Worm (Caenorhabditis elegans) whole organism, young adult: ENCODE data around the gene M01B2.8.

Experiments used
- B0019.2 ChIP-seq: fragments of 200-800 bp; sonication (Bioruptor generic); conservative IDR thresholded peaks from 2 replicates; pipeline ENCODE4 v1.3.6; 2022; ENCODE audit warnings: missing genetic modification reagents, missing genetic modification characterization, missing compliant biosample characterization
- B0336.3 ChIP-seq: fragments of 200-800 bp; sonication (Bioruptor generic); IDR thresholded peaks from 2 replicates; pipeline ENCODE4 v1.3.6; 2022; ENCODE audit warnings: missing genetic modification characterization, missing compliant biosample characterization
- C06A6.2 ChIP-seq: fragments of 200-800 bp; sonication (Bioruptor generic); conservative IDR thresholded peaks from 2 replicates; pipeline ENCODE4 v1.3.6; 2022; ENCODE audit warnings: missing genetic modification characterization, missing compliant biosample characterization
- D2030.7 ChIP-seq: fragments of 200-800 bp; sonication (Bioruptor generic); IDR thresholded peaks from 2 replicates; pipeline ENCODE4 v1.3.6; 2022; ENCODE audit warnings: missing genetic modification reagents, missing genetic modification characterization, missing compliant biosample characterization
- F23B12.7 ChIP-seq: sonication (generic microtip); optimal IDR thresholded peaks from 2 replicates; lab custom pipeline; 2017; ENCODE audit warnings: missing genetic modification characterization, mild to moderate bottlenecking, missing compliant biosample characterization, antibody characterized with exemption, moderate library complexity; ENCODE audit not compliant: insufficient read depth
- F37B4.10 ChIP-seq: fragments of 200-800 bp; sonication (Bioruptor generic); IDR thresholded peaks from 2 replicates; pipeline ENCODE4 v1.3.6; 2022; ENCODE audit warnings: missing genetic modification characterization, missing compliant biosample characterization
- F57A8.1 ChIP-seq: fragments of 200-800 bp; sonication (Bioruptor generic); optimal IDR thresholded peaks from 2 replicates; lab custom pipeline; 2018; ENCODE audit warnings: mild to moderate bottlenecking, missing genetic modification characterization, moderate library complexity, missing compliant biosample characterization
- F57C9.4 ChIP-seq: sonication (generic microtip); optimal IDR thresholded peaks from 2 replicates; lab custom pipeline; 2017; ENCODE audit warnings: mild to moderate bottlenecking, missing genetic modification characterization, missing compliant biosample characterization
- Y53G8AR.9 ChIP-seq: fragments of 200-800 bp; sonication (Bioruptor generic); conservative IDR thresholded peaks from 2 replicates; pipeline ENCODE4 v1.3.6; 2022; ENCODE audit warnings: missing genetic modification reagents, missing genetic modification characterization, missing compliant biosample characterization
- Y67H2A.10 ChIP-seq: fragments of 200-800 bp; sonication (Bioruptor generic); conservative IDR thresholded peaks from 2 replicates; pipeline ENCODE4 v1.3.6; 2022; ENCODE audit warnings: missing genetic modification reagents, missing genetic modification characterization, missing compliant biosample characterization
- Y95B8A.8 ChIP-seq: fragments of 200-800 bp; sonication (Bioruptor generic); IDR thresholded peaks from 2 replicates; pipeline ENCODE4 v1.3.6; 2022; ENCODE audit warnings: missing genetic modification reagents, missing genetic modification characterization, missing compliant biosample characterization
- ZK185.1 ChIP-seq: sonication (generic microtip); optimal IDR thresholded peaks from 2 replicates; lab custom pipeline; 2016; ENCODE audit warnings: mild to moderate bottlenecking, missing genetic modification characterization, missing compliant biosample characterization; ENCODE audit not compliant: poor library complexity, severe bottlenecking
- ama-1 ChIP-seq, 3 experiments: fragments of 150-350 bp in 1 of 3; sonication (generic microtip) in 2 of 3; optimal IDR thresholded peaks; 2 replicates each; lab custom pipeline; 2014 to 2018; ENCODE audit warnings: missing biosample characterization in 2 of 3, missing genetic modification characterization in 2 of 3, missing genetic modification reagents in 2 of 3
- aptf-3 ChIP-seq: fragments of 200-800 bp; sonication (Bioruptor generic); IDR thresholded peaks from 2 replicates; pipeline ENCODE4 v1.3.6; 2022; ENCODE audit warnings: missing genetic modification characterization, missing compliant biosample characterization
- atf-7 ChIP-seq: sonication (generic microtip); optimal IDR thresholded peaks from 2 replicates; lab custom pipeline; 2017; ENCODE audit warnings: mild to moderate bottlenecking, missing genetic modification characterization, missing compliant biosample characterization
- ccch-3 ChIP-seq: fragments of 200-800 bp; sonication (Bioruptor generic); optimal IDR thresholded peaks from 2 replicates; lab custom pipeline; 2018; ENCODE audit warnings: mild to moderate bottlenecking, missing genetic modification characterization, missing compliant biosample characterization
- ceh-79 ChIP-seq: sonication (generic microtip); optimal IDR thresholded peaks from 2 replicates; lab custom pipeline; 2017; ENCODE audit warnings: mild to moderate bottlenecking, missing genetic modification characterization, missing compliant biosample characterization
- ceh-91 ChIP-seq: fragments of 200-800 bp; sonication (Bioruptor generic); IDR thresholded peaks from 2 replicates; pipeline ENCODE4 v1.3.6; 2022; ENCODE audit warnings: missing genetic modification reagents, missing genetic modification characterization, missing compliant biosample characterization
- chd-7 ChIP-seq: sonication (generic microtip); optimal IDR thresholded peaks from 2 replicates; lab custom pipeline; 2016; ENCODE audit warnings: mild to moderate bottlenecking, missing genetic modification characterization, moderate library complexity, missing compliant biosample characterization
- dpff-1 ChIP-seq: sonication (generic microtip); optimal IDR thresholded peaks from 2 replicates; lab custom pipeline; 2017; ENCODE audit warnings: mild to moderate bottlenecking, missing genetic modification characterization, missing compliant biosample characterization
- egl-18 ChIP-seq: fragments of 200-800 bp; sonication (Bioruptor generic); IDR thresholded peaks from 2 replicates; pipeline ENCODE4 v1.3.6; 2022; ENCODE audit warnings: missing genetic modification reagents, missing genetic modification characterization, missing compliant biosample characterization
- egl-44 ChIP-seq: fragments of 200-800 bp; sonication (Bioruptor generic); IDR thresholded peaks from 2 replicates; pipeline ENCODE4 v1.3.6; 2022; ENCODE audit warnings: missing genetic modification reagents, missing genetic modification characterization, missing compliant biosample characterization
- gei-17 ChIP-seq: fragments of 200-800 bp; sonication (Bioruptor generic); optimal IDR thresholded peaks from 2 replicates; lab custom pipeline; 2018; ENCODE audit warnings: mild to moderate bottlenecking, missing genetic modification characterization, missing compliant biosample characterization
- hlh-26 ChIP-seq: fragments of 200-800 bp; sonication (Bioruptor generic); conservative IDR thresholded peaks from 2 replicates; pipeline ENCODE4 v1.3.6; 2022; ENCODE audit warnings: missing genetic modification reagents, missing genetic modification characterization, missing compliant biosample characterization
- let-607 ChIP-seq, 2 experiments: fragments of 200-800 bp in 1 of 2; sonication (Bioruptor generic) in 1 of 2; sonication (generic microtip) in 1 of 2; optimal IDR thresholded peaks; 2 replicates each; lab custom pipeline; 2016 to 2018; ENCODE audit warnings: mild to moderate bottlenecking in 2 of 2, missing compliant biosample characterization in 2 of 2, missing genetic modification characterization in 2 of 2, moderate library complexity in 2 of 2, missing genotype in 1 of 2
- lin-54 ChIP-seq: fragments of 200-800 bp; sonication (Bioruptor generic); optimal IDR thresholded peaks from 2 replicates; lab custom pipeline; 2018; ENCODE audit warnings: mild to moderate bottlenecking, missing genetic modification characterization, missing compliant biosample characterization
- mcd-1 ChIP-seq: fragments of 200-800 bp; sonication (Bioruptor generic); IDR thresholded peaks from 2 replicates; pipeline ENCODE4 v1.3.6; 2022; ENCODE audit warnings: missing genetic modification reagents, missing genetic modification characterization, missing compliant biosample characterization
- mxl-1 ChIP-seq: sonication (generic microtip); optimal IDR thresholded peaks from 2 replicates; lab custom pipeline; 2016; ENCODE audit warnings: missing genetic modification characterization, missing compliant biosample characterization
- nfyb-1 ChIP-seq: fragments of 200-800 bp; sonication (Bioruptor generic); IDR thresholded peaks from 2 replicates; pipeline ENCODE4 v1.3.6; 2022; ENCODE audit warnings: missing genetic modification reagents, missing genetic modification characterization, missing compliant biosample characterization
- nhr-90 ChIP-seq: sonication (generic microtip); optimal IDR thresholded peaks from 2 replicates; lab custom pipeline; 2016; ENCODE audit warnings: missing genotype, mild to moderate bottlenecking, missing genetic modification characterization, missing compliant biosample characterization
- sea-2 ChIP-seq: fragments of 200-800 bp; sonication (Bioruptor generic); IDR thresholded peaks from 2 replicates; pipeline ENCODE4 v1.3.6; 2022; ENCODE audit warnings: missing genetic modification characterization, missing compliant biosample characterization
- snpc-1.1 ChIP-seq: sonication (generic microtip); optimal IDR thresholded peaks from 2 replicates; lab custom pipeline; 2017; ENCODE audit warnings: missing genetic modification characterization, mild to moderate bottlenecking, missing compliant biosample characterization, antibody characterized with exemption, moderate library complexity, missing genotype, missing genetic modification reagents; ENCODE audit not compliant: insufficient read depth
- somi-1 ChIP-seq: fragments of 200-800 bp; sonication (Bioruptor generic); optimal IDR thresholded peaks from 2 replicates; lab custom pipeline; 2018; ENCODE audit warnings: mild to moderate bottlenecking, missing genetic modification characterization, missing compliant biosample characterization
- unc-130 ChIP-seq: sonication (generic microtip); optimal IDR thresholded peaks from 2 replicates; lab custom pipeline; 2016; ENCODE audit warnings: missing genetic modification reagents, missing genetic modification characterization, missing compliant biosample characterization
- unc-62 ChIP-seq: fragments of 150-350 bp; optimal IDR thresholded peaks from 2 replicates; lab custom pipeline; 2014; ENCODE audit warnings: missing biosample characterization, missing genetic modification reagents, missing genetic modification characterization
- xnd-1 ChIP-seq: sonication (generic microtip); optimal IDR thresholded peaks from 2 replicates; lab custom pipeline; 2016; ENCODE audit warnings: missing genotype, missing genetic modification reagents, missing genetic modification characterization, missing compliant biosample characterization
- zfh-2 ChIP-seq: fragments of 200-800 bp; sonication (Bioruptor generic); conservative IDR thresholded peaks from 2 replicates; pipeline ENCODE4 v1.3.6; 2022; ENCODE audit warnings: missing genetic modification reagents, missing genetic modification characterization, missing compliant biosample characterization
- ztf-18 ChIP-seq: sonication (generic microtip); optimal IDR thresholded peaks from 2 replicates; lab custom pipeline; 2016; ENCODE audit warnings: missing genotype, mild to moderate bottlenecking, missing genetic modification characterization, missing compliant biosample characterization
- ztf-3 ChIP-seq: fragments of 200-800 bp; sonication (Bioruptor generic); optimal IDR thresholded peaks from 2 replicates; lab custom pipeline; 2018; ENCODE audit warnings: mild to moderate bottlenecking, missing genetic modification characterization, missing compliant biosample characterization

The M01B2.8 gene

ce11 chrV:15225650-15226049 lies 34.4 kb upstream of the M01B2.8 start, which contains the start of gene srw-14:
Gene srw-14, plus strand, starts transcription at chrV:15225950.
- TF ChIP-seq F37B4.10 (GFP tag; lab: Robert Waterston, UW): no peak
- no peak for TF ChIP-seq F23B12.7 (tag; lab: Kevin White, UChicago)
- TF ChIP-seq ama-1 (optimal IDR thresholded peaks at IDR 0.05; lab: Kevin White, UChicago): no peak
- no peak for TF ChIP-seq ama-1 (GFP tag; optimal IDR thresholded peaks at IDR 0.05; lab: Kevin White, UChicago)
- no peak for TF ChIP-seq ZK185.1 (tag; lab: Kevin White, UChicago)
- TF ChIP-seq unc-62 (GFP tag; lab: Kevin White, UChicago): no peak
- no peak for TF ChIP-seq ceh-91 (GFP tag; lab: Robert Waterston, UW)
- no peak for TF ChIP-seq aptf-3 (GFP tag; lab: Robert Waterston, UW)
- TF ChIP-seq egl-44 (GFP tag; lab: Robert Waterston, UW): no peak
- no peak for TF ChIP-seq hlh-26 (GFP tag; lab: Robert Waterston, UW)
- TF ChIP-seq lin-54: no peak
- no peak for TF ChIP-seq chd-7 (tag; lab: Kevin White, UChicago)
- no peak for TF ChIP-seq D2030.7 (GFP tag; lab: Robert Waterston, UW)
- TF ChIP-seq nfyb-1 (GFP tag; lab: Robert Waterston, UW): no peak
- no peak for TF ChIP-seq let-607 (tag; optimal IDR thresholded peaks at IDR 0.05; lab: Kevin White, UChicago)
- no peak for TF ChIP-seq ceh-79 (tag; lab: Kevin White, UChicago)
- no peak for TF ChIP-seq unc-130 (GFP tag; lab: Kevin White, UChicago)

- no peak for TF ChIP-seq ama-1 (optimal IDR thresholded peaks at IDR 0.05; lab: Kevin White, UChicago)
- TF ChIP-seq ama-1 (GFP tag; optimal IDR thresholded peaks at IDR 0.05; lab: Kevin White, UChicago): no peak
- no peak for TF ChIP-seq C06A6.2
- no peak for TF ChIP-seq Y95B8A.8
- no peak for TF ChIP-seq ztf-18 (tag; lab: Kevin White, UChicago)
- no peak for TF ChIP-seq egl-18 (GFP tag; lab: Robert Waterston, UW)
- TF ChIP-seq atf-7: no peak
- no peak for TF ChIP-seq ceh-91 (GFP tag; lab: Robert Waterston, UW)
- no peak for TF ChIP-seq ccch-3 (GFP tag; lab: Kevin White, UChicago)
- no peak for TF ChIP-seq ztf-3 (GFP tag; lab: Kevin White, UChicago)
- no peak for TF ChIP-seq Y67H2A.10 (GFP tag; lab: Robert Waterston, UW)
- TF ChIP-seq F57C9.4 (tag; lab: Kevin White, UChicago): no peak
- TF ChIP-seq xnd-1 (tag; lab: Kevin White, UChicago): no peak
- TF ChIP-seq gei-17 (GFP tag; lab: Kevin White, UChicago): no peak
- TF ChIP-seq chd-7 (tag; lab: Kevin White, UChicago): no peak
- TF ChIP-seq, all 124 proteins: peak for 0
Observed at ce11 chrV:15226206-15226605, 33.8 kb upstream of the M01B2.8 start.

- no peak for TF ChIP-seq F37B4.10 (GFP tag; lab: Robert Waterston, UW)
- TF ChIP-seq zfh-2 (GFP tag; lab: Robert Waterston, UW): no peak
- no peak for TF ChIP-seq ceh-79 (tag; lab: Kevin White, UChicago)
- no peak for TF ChIP-seq ztf-18 (tag; lab: Kevin White, UChicago)
- TF ChIP-seq somi-1: no peak
- no peak for TF ChIP-seq mcd-1 (GFP tag; lab: Robert Waterston, UW)
- no peak for TF ChIP-seq dpff-1
- no peak for TF ChIP-seq B0019.2
- no peak for TF ChIP-seq F57A8.1 (GFP tag; lab: Kevin White, UChicago)
- TF ChIP-seq nhr-90 (tag; lab: Kevin White, UChicago): no peak
- TF ChIP-seq ZK185.1 (tag; lab: Kevin White, UChicago): no peak
- no peak for TF ChIP-seq snpc-1.1 (tag; lab: Kevin White, UChicago)
- TF ChIP-seq Y53G8AR.9 (GFP tag; lab: Robert Waterston, UW): no peak
- TF ChIP-seq mxl-1 (tag; lab: Kevin White, UChicago): no peak
- no peak for TF ChIP-seq sea-2
- no peak for TF ChIP-seq gei-17 (GFP tag; lab: Kevin White, UChicago)
- no peak for TF ChIP-seq B0336.3 (GFP tag; lab: Robert Waterston, UW)
- TF ChIP-seq aptf-3 (GFP tag; lab: Robert Waterston, UW): no peak
Observed at ce11 chrV:15230243-15230642, 29.8 kb upstream of the M01B2.8 start, which contains the start of gene srw-15. Gene srw-15, plus strand, starts transcription at chrV:15230543.
